Fruit fly (Drosophila melanogaster): ENCODE results near the gene rdgB.

Gene rdgB

DNA sequence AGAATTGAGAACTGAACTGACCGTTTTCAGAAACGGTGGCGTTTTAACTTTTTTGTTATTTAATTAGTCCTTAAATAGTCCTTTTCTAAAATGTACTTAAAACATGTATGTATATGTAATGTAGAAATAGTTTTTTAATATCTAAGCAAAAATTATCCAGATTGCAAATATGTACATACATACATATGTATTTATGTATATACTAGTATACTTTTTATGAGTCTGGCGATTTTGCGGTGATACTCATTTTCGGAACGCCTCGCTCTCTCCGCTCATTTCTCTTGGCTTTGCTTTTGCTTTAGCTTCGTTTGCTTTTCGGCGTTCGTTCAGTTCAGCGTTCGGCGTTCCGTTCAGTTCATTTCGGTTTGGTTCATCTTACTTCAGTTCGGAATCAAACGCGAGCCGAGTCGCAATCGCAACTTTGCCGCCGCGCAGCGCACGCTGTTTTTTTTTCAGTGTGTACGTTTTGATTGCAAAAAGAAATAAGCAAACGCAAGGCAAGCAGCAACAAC lies at the start of gene rdgB (continued):
- TF ChIP-seq CG7786 (GFP tag; optimal IDR thresholded peaks at IDR 0.05) (no peak), CG13424 (tag; optimal IDR thresholded peaks at IDR 0.05) (peak; percentile 87), dysf (GFP tag; IDR thresholded peaks at IDR 0.05) (peak; percentile 83), BtbVII (GFP tag; optimal IDR thresholded peaks at IDR 0.05) (peak; percentile 46), sima (GFP tag; optimal IDR thresholded peaks at IDR 0.05) (no peak), grau (tag; optimal IDR thresholded peaks at IDR 0.05) (peak; percentile 86), CG10654 (GFP tag; optimal IDR thresholded peaks at IDR 0.05) (peak; percentile 58), CG17361 (GFP tag; IDR thresholded peaks at IDR 0.05) (peak; percentile 94), ac (GFP tag; optimal IDR thresholded peaks at IDR 0.05) (no peak), CG30020 (tag; optimal IDR thresholded peaks at IDR 0.05) (peak; percentile 36), Sry-δ (GFP tag; optimal IDR thresholded peaks at IDR 0.05) (no peak), Atf6 (GFP tag; IDR thresholded peaks at IDR 0.05) (peak; percentile 70; the same call in 1 of the 2 replicates), CG6175 (GFP tag; IDR thresholded peaks at IDR 0.05) (no peak), mirr (GFP tag; optimal IDR thresholded peaks at IDR 0.05) (no peak), CG17186 (GFP tag; optimal IDR thresholded peaks at IDR 0.05) (no peak), fd102C (GFP tag; optimal IDR thresholded peaks at IDR 0.05) (no peak), PHDP (tag; optimal IDR thresholded peaks at IDR 0.05) (peak; percentile 78), CG1647 (GFP tag; optimal IDR thresholded peaks at IDR 0.05) (no peak), Hey (tag; optimal IDR thresholded peaks at IDR 0.05) (no peak), CG13624 (GFP tag; optimal IDR thresholded peaks at IDR 0.05) (peak; percentile 21), Trl (optimal IDR thresholded peaks at IDR 0.05) (peak; percentile 39 to 73), Trl (GFP tag; optimal IDR thresholded peaks at IDR 0.05) (no peak), CG10431 (GFP tag; optimal IDR thresholded peaks at IDR 0.05) (peak; percentile 63), sqz (GFP tag; optimal IDR thresholded peaks at IDR 0.05) (peak; percentile 73), chn (GFP tag; optimal IDR thresholded peaks at IDR 0.05) (peak; percentile 33), CG10366 (GFP tag; IDR thresholded peaks at IDR 0.05) (peak; percentile 35), ranshi (GFP tag; IDR thresholded peaks at IDR 0.05) (peak; percentile 65; the same call in 1 of the 2 replicates), CG8944 (GFP tag; optimal IDR thresholded peaks at IDR 0.05) (no peak), Hand (GFP tag; optimal IDR thresholded peaks at IDR 0.05) (peak; percentile 25), emc (GFP tag; optimal IDR thresholded peaks at IDR 0.05) (no peak), CG15601 (tag; optimal IDR thresholded peaks at IDR 0.05) (peak; percentile 78), CG9817 (tag; optimal IDR thresholded peaks at IDR 0.05) (peak; percentile 70), CG14050 (GFP tag; IDR thresholded peaks at IDR 0.05) (0 out of 3 replicates have a peak, but pooled peaks have one; percentile 18), CG5245 (GFP tag; optimal IDR thresholded peaks at IDR 0.05) (peak; percentile 45), Six4 (GFP tag; optimal IDR thresholded peaks at IDR 0.05) (peak; percentile 51), CG33557 (GFP tag; optimal IDR thresholded peaks at IDR 0.05) (peak; percentile 43), Nf-YC (tag; optimal IDR thresholded peaks at IDR 0.05) (peak; percentile 75), tap (tag; optimal IDR thresholded peaks at IDR 0.05) (peak; percentile 41), ems (GFP tag; optimal IDR thresholded peaks at IDR 0.05) (peak; percentile 21), fru (optimal IDR thresholded peaks at IDR 0.05) (no peak), so (GFP tag; IDR thresholded peaks at IDR 0.05) (peak; percentile 62; the same call in 2 of the 3 replicates), CG6654 (GFP tag; optimal IDR thresholded peaks at IDR 0.05) (peak; percentile 50), CG13775 (GFP tag; optimal IDR thresholded peaks at IDR 0.05) (peak; percentile 81), CG6854 (GFP tag; optimal IDR thresholded peaks at IDR 0.05) (no peak), CG10267 (tag; optimal IDR thresholded peaks at IDR 0.05) (peak; percentile 66), CG17359 (tag; optimal IDR thresholded peaks at IDR 0.05) (peak; percentile 80), CG7357 (GFP tag; IDR thresholded peaks at IDR 0.05) (peak; percentile 60; the same call in 2 of the 3 replicates), CG18764 (GFP tag; optimal IDR thresholded peaks at IDR 0.05) (no peak), bigmax (GFP tag; optimal IDR thresholded peaks at IDR 0.05) (no peak), zfh1 (GFP tag; IDR thresholded peaks at IDR 0.05) (peak; percentile 64; the same call in 2 of the 3 replicates), vnd (GFP tag; IDR thresholded peaks at IDR 0.05; ENCODE audit: partially characterized antibody) (no peak)
